Worm (Caenorhabditis elegans) whole organism, midembryonic: ENCODE measurements around the gene ari-1.4.

Source experiments
- flt-1 ChIP-seq: fragments of 200-800 bp; sonication (Bioruptor generic); IDR thresholded peaks from 2 replicates; pipeline ENCODE4 v1.3.6; 2022; ENCODE audit warnings: missing genetic modification characterization, missing compliant biosample characterization
- klf-2 ChIP-seq: fragments of 200-800 bp; sonication (Bioruptor generic); conservative IDR thresholded peaks from 2 replicates; pipeline ENCODE4 v1.3.6; 2022; ENCODE audit warnings: missing genetic modification reagents, missing genetic modification characterization, missing compliant biosample characterization
- tab-1 ChIP-seq: fragments of 200-800 bp; sonication (Bioruptor generic); IDR thresholded peaks from 2 replicates; pipeline ENCODE4 v1.3.6; 2022; ENCODE audit warnings: missing genetic modification characterization, missing compliant biosample characterization
- ztf-23 ChIP-seq: fragments of 200-800 bp; sonication (Bioruptor generic); IDR thresholded peaks from 2 replicates; pipeline ENCODE4 v1.3.6; 2022; ENCODE audit warnings: missing genetic modification reagents, missing genetic modification characterization, missing compliant biosample characterization
- ztf-29 ChIP-seq: fragments of 200-800 bp; sonication (Bioruptor generic); IDR thresholded peaks from 2 replicates; pipeline ENCODE4 v1.3.6; 2022; ENCODE audit warnings: missing genetic modification reagents, missing genetic modification characterization, missing compliant biosample characterization

DNA sequence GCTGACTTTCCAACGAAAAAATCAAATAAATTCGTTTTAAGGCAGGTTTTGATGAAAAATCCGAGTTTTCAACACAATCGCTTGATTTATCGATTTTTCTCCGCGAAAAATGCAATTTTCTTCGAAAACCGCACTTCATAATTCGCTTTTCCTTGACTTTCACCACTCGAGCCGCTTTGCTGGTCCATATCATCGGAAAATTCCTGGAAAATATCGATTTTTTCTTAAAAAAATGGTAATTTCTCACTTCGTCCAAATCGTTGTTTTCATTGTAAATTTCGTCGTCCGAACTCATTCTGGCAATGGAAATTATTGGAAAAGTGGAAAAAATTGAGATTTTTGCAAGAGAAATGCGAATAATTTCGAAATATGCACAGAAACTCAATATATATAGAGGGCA lies at the start of gene ari-1.4:
- TF ChIP-seq flt-1 (GFP tag; lab: Robert Waterston, UW) (no peak), klf-2 (GFP tag; lab: Robert Waterston, UW) (no peak), ztf-29 (GFP tag; lab: Robert Waterston, UW) (no peak), tab-1 (GFP tag; lab: Robert Waterston, UW) (no peak), ztf-23 (no peak)
